Worm (Caenorhabditis elegans) whole organism, dauer: ENCODE data around the gene wah-1.

ENCODE experiments used
- unc-62 ChIP-seq: sonication (generic microtip); optimal IDR thresholded peaks from 2 replicates; lab custom pipeline; 2017; ENCODE audit warnings: missing biosample characterization, missing genetic modification reagents, missing genetic modification characterization

The wah-1 gene

ce11 chrIII:11989823-11990222, at the start of gene wah-1:
Gene wah-1, plus strand, starts transcription at chrIII:11990167.
- TF ChIP-seq unc-62 (GFP tag; lab: Kevin White, UChicago) = no peak

- no peak for TF ChIP-seq unc-62 (GFP tag; lab: Kevin White, UChicago)
Observed at ce11 chrIII:11942664-11943063, 47.3 kb upstream of the wah-1 start.

ce11 chrIII:11946062-11946749, 43.8 kb upstream of the wah-1 start:
- TF ChIP-seq unc-62 (GFP tag; lab: Kevin White, UChicago) = no peak

- no peak for TF ChIP-seq unc-62 (GFP tag; lab: Kevin White, UChicago)
Observed at ce11 chrIII:11946973-11947372, 43.0 kb upstream of the wah-1 start, which contains the start of gene Y56A3A.7. Gene Y56A3A.7, minus strand, starts transcription at chrIII:11947019.

- no peak for TF ChIP-seq unc-62 (GFP tag; lab: Kevin White, UChicago)
Observed at ce11 chrIII:11947527-11947926, 42.4 kb upstream of the wah-1 start.

- TF ChIP-seq unc-62 (GFP tag; lab: Kevin White, UChicago) = no peak
Observed at ce11 chrIII:11948437-11948836, 41.5 kb upstream of the wah-1 start.

- TF ChIP-seq unc-62 (GFP tag; lab: Kevin White, UChicago) = no peak
Observed at ce11 chrIII:11949276-11949879, 40.6 kb upstream of the wah-1 start.

- no peak for TF ChIP-seq unc-62 (GFP tag; lab: Kevin White, UChicago)
Observed at ce11 chrIII:11951111-11951510, 38.9 kb upstream of the wah-1 start.

- TF ChIP-seq unc-62 (GFP tag; lab: Kevin White, UChicago) = no peak
Observed at ce11 chrIII:11954150-11954549, 35.8 kb upstream of the wah-1 start.

ce11 chrIII:11960080-11960479, 29.9 kb upstream of the wah-1 start, which contains the start of gene top-3:
Gene top-3, minus strand, starts transcription at chrIII:11960180.
- no peak for TF ChIP-seq unc-62 (GFP tag; lab: Kevin White, UChicago)

- TF ChIP-seq unc-62 (GFP tag; lab: Kevin White, UChicago) = no peak
Observed at ce11 chrIII:11971342-11971741, 18.6 kb upstream of the wah-1 start, which contains the start of gene Y56A3A.28. Gene Y56A3A.28, minus strand, starts transcription at chrIII:11971374.

ce11 chrIII:11973996-11974395, 16.0 kb upstream of the wah-1 start, which contains the start of gene ung-1:
Gene ung-1, minus strand, starts transcription at chrIII:11974096.
- no peak for TF ChIP-seq unc-62 (GFP tag; lab: Kevin White, UChicago)

ce11 chrIII:11974414-11974813, 15.6 kb upstream of the wah-1 start, which contains the start of gene Y56A3A.31:
Gene Y56A3A.31, plus strand, starts transcription at chrIII:11974477.
- TF ChIP-seq unc-62 (GFP tag; lab: Kevin White, UChicago) = no peak

- TF ChIP-seq unc-62 (GFP tag; lab: Kevin White, UChicago) = no peak
Observed at ce11 chrIII:11978742-11979141, 11.2 kb upstream of the wah-1 start, which contains the start of gene Y56A3A.30. Gene Y56A3A.30, minus strand, starts transcription at chrIII:11979065.

- TF ChIP-seq unc-62 (GFP tag; lab: Kevin White, UChicago) = no peak
Observed at ce11 chrIII:11980743-11981142, 9.2 kb upstream of the wah-1 start.

- no peak for TF ChIP-seq unc-62 (GFP tag; lab: Kevin White, UChicago)
Observed at ce11 chrIII:11981539-11981938, 8.4 kb upstream of the wah-1 start.

- no peak for TF ChIP-seq unc-62 (GFP tag; lab: Kevin White, UChicago)
Observed at ce11 chrIII:11982474-11982873, 7.5 kb upstream of the wah-1 start.
